Fruit fly (Drosophila melanogaster): Measurements from ENCODE around the gene CG46281.

The CG46281 gene

DNA sequence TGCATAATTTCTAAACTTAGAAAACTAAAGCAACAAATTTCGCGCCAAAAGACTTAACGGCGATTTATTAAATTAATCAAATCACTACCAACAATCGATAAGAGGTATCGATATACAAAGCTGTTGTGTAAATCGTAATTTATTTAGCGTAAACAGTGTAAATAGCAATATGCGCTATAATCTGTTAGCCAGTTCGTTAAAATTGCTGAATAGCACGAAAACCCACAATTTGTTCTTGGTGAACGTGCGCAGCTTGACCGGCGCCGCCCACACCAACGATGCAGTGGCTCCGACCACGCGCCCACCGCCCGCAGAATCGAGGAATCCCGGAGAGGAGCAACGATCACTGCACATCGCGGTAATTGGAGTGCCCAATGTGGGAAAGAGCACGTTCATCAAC lies 34.6 kb downstream of the CG46281 start, which contains the start of gene CG7488 (continued):
- TF ChIP-seq Oaz (GFP tag; IDR thresholded peaks at IDR 0.05), result no peak
- TF ChIP-seq Taf1 (GFP tag; IDR thresholded peaks at IDR 0.05), result no peak
- no peak for TF ChIP-seq Nf-YA (GFP tag; IDR thresholded peaks at IDR 0.05)
- TF ChIP-seq BtbVII (GFP tag; optimal IDR thresholded peaks at IDR 0.05), result no peak
- no peak for TF ChIP-seq CG1529 (GFP tag; optimal IDR thresholded peaks at IDR 0.05)
- no peak for TF ChIP-seq CG7556 (GFP tag; optimal IDR thresholded peaks at IDR 0.05)
- TF ChIP-seq az2 (GFP tag; optimal IDR thresholded peaks at IDR 0.05), result no peak
- no peak for TF ChIP-seq tll (GFP tag; optimal IDR thresholded peaks at IDR 0.05)
- TF ChIP-seq CG11504 (tag; optimal IDR thresholded peaks at IDR 0.05), result no peak
- TF ChIP-seq org-1 (GFP tag; optimal IDR thresholded peaks at IDR 0.05), result no peak
- no peak for TF ChIP-seq dan (GFP tag; IDR thresholded peaks at IDR 0.05)
- no peak for TF ChIP-seq CG10274 (GFP tag; optimal IDR thresholded peaks at IDR 0.05)
- TF ChIP-seq gce (GFP tag; IDR thresholded peaks at IDR 0.05), result no peak
- no peak for TF ChIP-seq gsb-n (tag; optimal IDR thresholded peaks at IDR 0.05)
- TF ChIP-seq ATbp (GFP tag; optimal IDR thresholded peaks at IDR 0.05), result no peak
- no peak for TF ChIP-seq pho (GFP tag; optimal IDR thresholded peaks at IDR 0.05)
- TF ChIP-seq CG31441 (GFP tag; IDR thresholded peaks at IDR 0.05), result no peak
- TF ChIP-seq ara (GFP tag; IDR thresholded peaks at IDR 0.05), result no peak
- no peak for TF ChIP-seq vfl (GFP tag; optimal IDR thresholded peaks at IDR 0.05)
- TF ChIP-seq ro (GFP tag; IDR thresholded peaks at IDR 0.05), result no peak
- TF ChIP-seq cg (GFP tag; optimal IDR thresholded peaks at IDR 0.05), result no peak
- TF ChIP-seq CG8089 (GFP tag; optimal IDR thresholded peaks at IDR 0.05), result no peak
- peak; percentile 90 for TF ChIP-seq Doc3 (GFP tag; IDR thresholded peaks at IDR 0.05; ENCODE audit: partially characterized antibody)
- peak; percentile 13 for TF ChIP-seq Myb (GFP tag; optimal IDR thresholded peaks at IDR 0.05)
- no peak for TF ChIP-seq bigmax (GFP tag; optimal IDR thresholded peaks at IDR 0.05)
- no peak for TF ChIP-seq HmgD (GFP tag; optimal IDR thresholded peaks at IDR 0.05)
- no peak for TF ChIP-seq HmgZ (tag; optimal IDR thresholded peaks at IDR 0.05)
- no peak for TF ChIP-seq Abd-B (GFP tag; optimal IDR thresholded peaks at IDR 0.05)
- TF ChIP-seq Six4 (GFP tag; optimal IDR thresholded peaks at IDR 0.05), result no peak
- TF ChIP-seq fu2 (GFP tag; optimal IDR thresholded peaks at IDR 0.05), result no peak
- peak; percentile 78; the same call in 2 of the 3 replicates for TF ChIP-seq Opbp (GFP tag; IDR thresholded peaks at IDR 0.05; ENCODE audit: partially characterized antibody)
- TF ChIP-seq hth (optimal IDR thresholded peaks at IDR 0.05), result no peak
- no peak for TF ChIP-seq bab2 (GFP tag; optimal IDR thresholded peaks at IDR 0.05)
- no peak for TF ChIP-seq Sox100B (GFP tag; optimal IDR thresholded peaks at IDR 0.05)
- TF ChIP-seq CG15514 (GFP tag; optimal IDR thresholded peaks at IDR 0.05), result peak; percentile 18
- TF ChIP-seq Rx (GFP tag; IDR thresholded peaks at IDR 0.05), result no peak
- TF ChIP-seq gem (tag; optimal IDR thresholded peaks at IDR 0.05), result no peak
- no peak for TF ChIP-seq NC2α (GFP tag; optimal IDR thresholded peaks at IDR 0.05)
- TF ChIP-seq Deaf1 (tag; optimal IDR thresholded peaks at IDR 0.05), result no peak
- peak; percentile 50 for TF ChIP-seq CG17186 (GFP tag; optimal IDR thresholded peaks at IDR 0.05)
- TF ChIP-seq tup (GFP tag; optimal IDR thresholded peaks at IDR 0.05), result no peak
- TF ChIP-seq CG14014 (GFP tag; IDR thresholded peaks at IDR 0.05), result no peak
- no peak for TF ChIP-seq CG13894 (tag; optimal IDR thresholded peaks at IDR 0.05)
- no peak for TF ChIP-seq danr (GFP tag; IDR thresholded peaks at IDR 0.05)
- peak; percentile 91 for TF ChIP-seq Dp (GFP tag; optimal IDR thresholded peaks at IDR 0.05)
- TF ChIP-seq al (GFP tag; IDR thresholded peaks at IDR 0.05), result no peak
- TF ChIP-seq CG10565 (GFP tag; optimal IDR thresholded peaks at IDR 0.05), result no peak
- no peak for TF ChIP-seq CG15269 (tag; optimal IDR thresholded peaks at IDR 0.05)
- TF ChIP-seq Hey (tag; optimal IDR thresholded peaks at IDR 0.05), result no peak
- TF ChIP-seq unc-4 (GFP tag; IDR thresholded peaks at IDR 0.05; ENCODE audit: partially characterized antibody), result peak; percentile 86
- TF ChIP-seq CG14860 (GFP tag; IDR thresholded peaks at IDR 0.05; ENCODE audit: partially characterized antibody), result peak; percentile 77
- no peak for TF ChIP-seq CG18619 (GFP tag; optimal IDR thresholded peaks at IDR 0.05)

Measured in whole organism, embryonic.